Worm (Caenorhabditis elegans): ENCODE measurements around the gene col-89.

col-89 gene

DNA sequence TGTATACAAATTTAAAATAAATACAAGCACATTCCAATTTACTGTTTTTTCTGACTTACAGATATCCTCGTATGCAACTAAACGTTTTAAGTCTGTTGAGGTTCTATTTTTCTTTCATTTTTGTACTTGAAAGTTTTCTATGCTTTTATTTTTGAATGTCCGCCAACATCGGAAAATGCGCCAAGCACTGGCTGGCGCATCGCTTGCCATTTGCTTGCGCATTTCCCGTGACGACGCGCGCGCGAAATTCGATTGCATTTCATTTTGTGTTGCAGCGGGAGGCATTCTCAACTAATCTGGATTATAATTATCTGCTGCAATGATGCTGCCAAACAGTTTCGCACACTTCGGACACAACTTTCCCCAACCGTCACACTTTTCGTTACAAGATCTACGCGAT lies 9.1 kb downstream of the col-89 start, which contains the start of gene fbxl-2 (continued):
- TF ChIP-seq F33H1.4 (GFP tag; IDR thresholded peaks at IDR 0.05) (peak; percentile 94), lin-54 (GFP tag; optimal IDR thresholded peaks at IDR 0.05) (peak; percentile 99), attf-6 (GFP tag; IDR thresholded peaks at IDR 0.05) (peak; percentile 67; the same call in 1 of the 2 replicates), C06A6.2 (GFP tag; conservative IDR thresholded peaks at IDR 0.05) (peak; percentile 85), Y79H2A.3 (GFP tag; conservative IDR thresholded peaks at IDR 0.05) (no peak), egl-44 (GFP tag; IDR thresholded peaks at IDR 0.05) (peak; percentile 78), F10E7.11 (tag; optimal IDR thresholded peaks at IDR 0.05) (peak; percentile 34), madf-10 (tag; optimal IDR thresholded peaks at IDR 0.05) (peak; percentile 65), unc-62 (GFP tag; optimal IDR thresholded peaks at IDR 0.05) (no peak), nhr-179 (tag; optimal IDR thresholded peaks at IDR 0.05) (no peak), pbrm-1 (GFP tag; IDR thresholded peaks at IDR 0.05) (peak; percentile 94), K12H6.12 (tag; optimal IDR thresholded peaks at IDR 0.05) (peak; percentile 85), aptf-3 (GFP tag; IDR thresholded peaks at IDR 0.05) (0 out of 2 replicates have a peak, but pooled peaks have one; percentile 49), dox-1 (GFP tag; IDR thresholded peaks at IDR 0.05) (peak; percentile 97), rcor-1 (GFP tag; IDR thresholded peaks at IDR 0.05) (peak; percentile 92), cebp-2 (GFP tag; IDR thresholded peaks at IDR 0.05) (peak; percentile 71; the same call in 1 of the 2 replicates), sea-2 (GFP tag; IDR thresholded peaks at IDR 0.05) (no peak), zfh-2 (GFP tag; conservative IDR thresholded peaks at IDR 0.05) (peak; percentile 92), madf-6 (GFP tag; IDR thresholded peaks at IDR 0.05) (peak; percentile 93), repo-1 (tag; optimal IDR thresholded peaks at IDR 0.05) (peak; percentile 91), nfya-2 (GFP tag; IDR thresholded peaks at IDR 0.05) (0 out of 2 replicates have a peak, but pooled peaks have one; percentile 65), die-1 (tag; optimal IDR thresholded peaks at IDR 0.05) (no peak), snpc-1.3 (tag; optimal IDR thresholded peaks at IDR 0.05; ENCODE audit: insufficient read depth) (peak; percentile 41), let-526 (GFP tag; IDR thresholded peaks at IDR 0.05) (peak; percentile 85), sdz-38 (tag; optimal IDR thresholded peaks at IDR 0.05) (no peak), ztf-26 (tag; optimal IDR thresholded peaks at IDR 0.05) (peak; percentile 78), ceh-27 (GFP tag; optimal IDR thresholded peaks at IDR 0.05) (peak; percentile 93), ceh-91 (GFP tag; IDR thresholded peaks at IDR 0.05) (peak; percentile 86), ccch-3 (GFP tag; optimal IDR thresholded peaks at IDR 0.05) (peak; percentile 22), rpc-1 (optimal IDR thresholded peaks at IDR 0.05) (no peak), rpc-1 (tag; optimal IDR thresholded peaks at IDR 0.05) (no peak), F37B4.10 (GFP tag; IDR thresholded peaks at IDR 0.05) (0 out of 2 replicates have a peak, but pooled peaks have one; percentile 82), tbp1 (GFP tag; optimal IDR thresholded peaks at IDR 0.05) (peak; percentile 74), fkh-3 (tag; optimal IDR thresholded peaks at IDR 0.05) (peak; percentile 10), nhr-80 (tag; optimal IDR thresholded peaks at IDR 0.05) (peak; percentile 79), lsl-1 (GFP tag; optimal IDR thresholded peaks at IDR 0.05) (peak; percentile 85), mel-28 (tag; optimal IDR thresholded peaks at IDR 0.05; ENCODE audit: borderline replicate concordance) (no peak), ZK185.1 (tag; optimal IDR thresholded peaks at IDR 0.05; ENCODE audit: poor library complexity, severe bottlenecking) (peak; percentile 92), pha-4 (tag; optimal IDR thresholded peaks at IDR 0.05) (peak; percentile 85)

ce11 chrIII:4762846-4763245 lies 14.9 kb downstream of the col-89 start:
- TF ChIP-seq egrh-3 (GFP tag; IDR thresholded peaks at IDR 0.05) = peak; percentile 41; the same call in 1 of the 2 replicates
- TF ChIP-seq zfh-2 (GFP tag; conservative IDR thresholded peaks at IDR 0.05) = peak; percentile 81
- TF ChIP-seq hrde-1 (tag; optimal IDR thresholded peaks at IDR 0.05; ENCODE audit: borderline replicate concordance) = no peak
